Worm (Caenorhabditis elegans) whole organism, L4 larva: Measurements from ENCODE around the gene ccch-1.

Experiments
- T26A8.4 ChIP-seq: fragments of 200-800 bp; sonication (Bioruptor generic); IDR thresholded peaks from 2 replicates; pipeline ENCODE4 v1.3.6; 2022; ENCODE audit warnings: missing genetic modification characterization, missing compliant biosample characterization
- ZK337.2 ChIP-seq: fragments of 200-800 bp; sonication (Bioruptor generic); IDR thresholded peaks from 2 replicates; pipeline ENCODE4 v1.3.6; 2022; ENCODE audit warnings: missing genetic modification reagents, missing genetic modification characterization, missing compliant biosample characterization
- nhr-237 ChIP-seq: sonication (generic microtip); optimal IDR thresholded peaks from 2 replicates; lab custom pipeline; 2017; ENCODE audit warnings: missing biosample characterization, missing genetic modification characterization
- tag-97 ChIP-seq: fragments of 200-800 bp; sonication (Bioruptor generic); IDR thresholded peaks from 2 replicates; pipeline ENCODE4 v1.3.6; 2022; ENCODE audit warnings: missing genetic modification characterization, missing compliant biosample characterization
- unc-130 ChIP-seq: sonication (generic microtip); optimal IDR thresholded peaks from 2 replicates; lab custom pipeline; 2016; ENCODE audit warnings: missing genetic modification reagents, missing genetic modification characterization, missing compliant biosample characterization
- zag-1 ChIP-seq: fragments of 150-350 bp; optimal IDR thresholded peaks from 2 replicates; lab custom pipeline; 2014; ENCODE audit warnings: missing biosample characterization, missing genetic modification characterization

- TF ChIP-seq ZK337.2 (GFP tag; lab: Robert Waterston, UW) (no peak), nhr-237 (tag; lab: Kevin White, UChicago) (no peak), unc-130 (GFP tag; lab: Kevin White, UChicago) (no peak), T26A8.4 (GFP tag; lab: Robert Waterston, UW) (no peak), zag-1 (tag; lab: Kevin White, UChicago) (no peak), tag-97 (no peak)
These were observed 43.2 kb upstream of the ccch-1 start for ce11 chrV:11484404-11484803.
